Fruit fly (Drosophila melanogaster): ENCODE measurements around the gene Usp2.
A peak's percentile ranks its signal among the peaks of the same experiment; 100 is the strongest.

The Usp2 gene

dm6 chrX:22479207-22479820 is 23.7 kb downstream of the Usp2 start (continued):
- TF ChIP-seq D (optimal IDR thresholded peaks at IDR 0.05) (no peak), D (GFP tag; optimal IDR thresholded peaks at IDR 0.05) (peak; percentile 14), gem (tag; optimal IDR thresholded peaks at IDR 0.05) (peak; percentile 52), CG1832 (GFP tag; optimal IDR thresholded peaks at IDR 0.05) (no peak), Fer3 (tag; optimal IDR thresholded peaks at IDR 0.05) (no peak), CG2678 (tag; optimal IDR thresholded peaks at IDR 0.05) (peak; percentile 41), crp (GFP tag; optimal IDR thresholded peaks at IDR 0.05) (no peak), sqz (GFP tag; optimal IDR thresholded peaks at IDR 0.05) (no peak), CG11504 (tag; optimal IDR thresholded peaks at IDR 0.05) (peak; percentile 44), salm (tag; optimal IDR thresholded peaks at IDR 0.05) (no peak), CG15269 (tag; optimal IDR thresholded peaks at IDR 0.05) (no peak), CG1647 (GFP tag; optimal IDR thresholded peaks at IDR 0.05) (no peak), CG11085 (GFP tag; IDR thresholded peaks at IDR 0.05) (no peak), Bgb (GFP tag; IDR thresholded peaks at IDR 0.05; ENCODE audit: partially characterized antibody) (no peak), seq (GFP tag; IDR thresholded peaks at IDR 0.05) (no peak), dmrt99B (tag; optimal IDR thresholded peaks at IDR 0.05) (peak; percentile 54), CrebB (tag; optimal IDR thresholded peaks at IDR 0.05) (no peak), Ets97D (GFP tag; optimal IDR thresholded peaks at IDR 0.05) (no peak), luna (GFP tag; optimal IDR thresholded peaks at IDR 0.05) (no peak), eyg (GFP tag; optimal IDR thresholded peaks at IDR 0.05) (no peak), trh (GFP tag; optimal IDR thresholded peaks at IDR 0.05) (no peak), Med (GFP tag) (peak; percentile 77), stwl (tag; optimal IDR thresholded peaks at IDR 0.05) (no peak), fd3F (GFP tag; optimal IDR thresholded peaks at IDR 0.05) (no peak), hkb (optimal IDR thresholded peaks at IDR 0.05) (no peak), hkb (GFP tag; IDR thresholded peaks at IDR 0.05) (peak; percentile 28; the same call in 1 of the 2 replicates), ewg (GFP tag; optimal IDR thresholded peaks at IDR 0.05) (peak; percentile 22), CG9727 (GFP tag; optimal IDR thresholded peaks at IDR 0.05) (no peak), unpg (GFP tag; optimal IDR thresholded peaks at IDR 0.05) (peak; percentile 2), fd64A (GFP tag; optimal IDR thresholded peaks at IDR 0.05) (no peak), phol (tag; optimal IDR thresholded peaks at IDR 0.05) (peak; percentile 41), row (GFP tag; IDR thresholded peaks at IDR 0.05) (0 out of 3 replicates have a peak, but pooled peaks have one; percentile 10), CG12104 (GFP tag; optimal IDR thresholded peaks at IDR 0.05) (no peak)

dm6 chrX:22480612-22481011 is 25.0 kb downstream of the Usp2 start:
- TF ChIP-seq Med (GFP tag) (peak; percentile 45), NFAT (GFP tag; IDR thresholded peaks at IDR 0.05) (no peak), Hmr (GFP tag; optimal IDR thresholded peaks at IDR 0.05) (peak; percentile 18), CG32532 (GFP tag; IDR thresholded peaks at IDR 0.05) (peak; percentile 15; the same call in 1 of the 2 replicates), CG2199 (GFP tag; IDR thresholded peaks at IDR 0.05) (0 out of 3 replicates have a peak, but pooled peaks have one; percentile 9), CG18262 (tag; optimal IDR thresholded peaks at IDR 0.05) (no peak), D19A (tag; optimal IDR thresholded peaks at IDR 0.05) (peak; percentile 53), ewg (GFP tag; optimal IDR thresholded peaks at IDR 0.05) (peak; percentile 89), Ets97D (GFP tag; optimal IDR thresholded peaks at IDR 0.05) (peak; percentile 48)
